Fruit fly (Drosophila melanogaster): ENCODE data around the gene CG31937.

CG31937 gene

DNA sequence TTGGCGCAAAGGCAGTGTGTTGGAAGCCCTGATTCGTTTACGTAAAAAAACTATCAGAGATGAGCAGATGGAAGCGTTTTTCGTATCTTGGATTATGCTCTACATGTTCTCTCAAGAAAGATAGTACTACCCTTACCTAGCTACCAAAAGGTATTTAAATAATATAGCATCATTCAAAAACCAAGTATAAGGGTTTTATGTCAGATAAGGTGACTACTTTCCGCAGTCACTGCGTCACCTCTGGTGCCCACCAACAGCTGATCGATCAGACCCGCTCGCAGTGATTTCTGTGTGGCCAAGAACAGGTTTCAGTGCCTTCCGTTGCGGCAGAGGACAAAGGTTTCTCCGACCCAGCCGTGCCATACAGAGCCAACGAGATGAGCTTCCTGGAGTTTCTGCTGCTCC lies at the start of gene CG31937, which contains the start of gene Eno (continued):
- TF ChIP-seq cato (GFP tag; optimal IDR thresholded peaks at IDR 0.05; ENCODE audit: borderline replicate concordance) (no peak), odd (GFP tag; optimal IDR thresholded peaks at IDR 0.05) (peak; percentile 15), CG10267 (tag; optimal IDR thresholded peaks at IDR 0.05) (no peak), hkb (optimal IDR thresholded peaks at IDR 0.05) (no peak), hkb (GFP tag; IDR thresholded peaks at IDR 0.05) (peak; percentile 46; the same call in 1 of the 2 replicates), CG8089 (GFP tag; optimal IDR thresholded peaks at IDR 0.05) (peak; percentile 40), scrt (GFP tag; optimal IDR thresholded peaks at IDR 0.05) (no peak), CG18764 (GFP tag; optimal IDR thresholded peaks at IDR 0.05) (peak; percentile 9), CG30403 (GFP tag; optimal IDR thresholded peaks at IDR 0.05) (peak; percentile 63), CG4854 (GFP tag; optimal IDR thresholded peaks at IDR 0.05) (no peak), vnd (GFP tag; IDR thresholded peaks at IDR 0.05; ENCODE audit: partially characterized antibody) (no peak), Side (GFP tag; optimal IDR thresholded peaks at IDR 0.05) (peak; percentile 3), CG10321 (GFP tag; IDR thresholded peaks at IDR 0.05) (no peak), CG15269 (tag; optimal IDR thresholded peaks at IDR 0.05) (peak; percentile 69), sr (GFP tag; IDR thresholded peaks at IDR 0.05) (no peak), Fer3 (tag; optimal IDR thresholded peaks at IDR 0.05) (peak; percentile 27), B-H1 (GFP tag; IDR thresholded peaks at IDR 0.05) (peak; percentile 17; the same call in 2 of the 3 replicates), CG11696 (GFP tag; IDR thresholded peaks at IDR 0.05) (no peak), bowl (GFP tag; IDR thresholded peaks at IDR 0.05) (no peak), mam (GFP tag; optimal IDR thresholded peaks at IDR 0.05) (peak; percentile 59), chn (GFP tag; optimal IDR thresholded peaks at IDR 0.05) (peak; percentile 4), CG9876 (GFP tag; optimal IDR thresholded peaks at IDR 0.05) (no peak), CG33557 (GFP tag; optimal IDR thresholded peaks at IDR 0.05) (no peak), CkIIα-i1 (GFP tag; IDR thresholded peaks at IDR 0.05) (no peak), ERR (GFP tag; optimal IDR thresholded peaks at IDR 0.05) (no peak), disco-r (GFP tag; optimal IDR thresholded peaks at IDR 0.05) (peak; percentile 19), Doc3 (GFP tag; IDR thresholded peaks at IDR 0.05; ENCODE audit: partially characterized antibody) (no peak), yki (optimal IDR thresholded peaks at IDR 0.05) (no peak), CG9215 (GFP tag; IDR thresholded peaks at IDR 0.05) (peak; percentile 63; the same call in 1 of the 2 replicates), sima (GFP tag; optimal IDR thresholded peaks at IDR 0.05) (no peak), D (optimal IDR thresholded peaks at IDR 0.05) (no peak), D (GFP tag; optimal IDR thresholded peaks at IDR 0.05) (no peak), p53 (GFP tag; optimal IDR thresholded peaks at IDR 0.05) (no peak), CG9437 (GFP tag; optimal IDR thresholded peaks at IDR 0.05) (peak; percentile 98), CG8388 (GFP tag; optimal IDR thresholded peaks at IDR 0.05) (no peak), CG1602 (GFP tag; optimal IDR thresholded peaks at IDR 0.05) (peak; percentile 28), CG10565 (GFP tag; optimal IDR thresholded peaks at IDR 0.05) (no peak), br (optimal IDR thresholded peaks at IDR 0.05) (no peak), Usf (GFP tag; optimal IDR thresholded peaks at IDR 0.05) (no peak), CG14965 (GFP tag; optimal IDR thresholded peaks at IDR 0.05; ENCODE audit: borderline replicate concordance) (no peak), CG17385 (GFP tag; optimal IDR thresholded peaks at IDR 0.05) (peak; percentile 47), lola (GFP tag; optimal IDR thresholded peaks at IDR 0.05) (no peak), dati (GFP tag; IDR thresholded peaks at IDR 0.05) (no peak), Sry-β (GFP tag; optimal IDR thresholded peaks at IDR 0.05) (peak; percentile 90), Sox100B (GFP tag; optimal IDR thresholded peaks at IDR 0.05) (no peak), gcm2 (GFP tag; optimal IDR thresholded peaks at IDR 0.05) (no peak), Max (GFP tag; optimal IDR thresholded peaks at IDR 0.05) (peak; percentile 32), CG11723 (GFP tag; optimal IDR thresholded peaks at IDR 0.05) (no peak), gem (tag; optimal IDR thresholded peaks at IDR 0.05) (peak; percentile 70), tna (GFP tag; IDR thresholded peaks at IDR 0.05; ENCODE audit: partially characterized antibody) (no peak), org-1 (GFP tag; optimal IDR thresholded peaks at IDR 0.05) (peak; percentile 14), CG14014 (GFP tag; IDR thresholded peaks at IDR 0.05) (peak; percentile 56), Meics (GFP tag; optimal IDR thresholded peaks at IDR 0.05) (peak; percentile 61)

All from whole organism, embryonic.